Fruit fly (Drosophila melanogaster) whole organism, prepupa: ENCODE results near the gene CG44004.
A peak's percentile ranks its signal among the peaks of the same experiment; 100 is the strongest.

Experiments
- CG10631 ChIP-seq: fragments of 200-800 bp; sonication (Bioruptor generic); optimal IDR thresholded peaks from 2 replicates; lab custom pipeline; 2016; ENCODE audit warnings: missing biosample characterization, missing genetic modification characterization
- CG10669 ChIP-seq: fragments of 200-800 bp; sonication (Bioruptor generic); optimal IDR thresholded peaks from 3 replicates; lab custom pipeline; 2018; ENCODE audit warnings: missing biosample characterization, mild to moderate bottlenecking, missing genetic modification characterization, moderate library complexity
- CG11762 ChIP-seq: fragments of 200-800 bp; sonication (Bioruptor generic); optimal IDR thresholded peaks from 3 replicates; lab custom pipeline; 2016; ENCODE audit warnings: missing biosample characterization, missing genetic modification characterization; ENCODE audit not compliant: insufficient read depth
- CG11902 ChIP-seq: fragments of 200-800 bp; sonication (Bioruptor generic); optimal IDR thresholded peaks from 3 replicates; lab custom pipeline; 2016; ENCODE audit warnings: missing biosample characterization, missing genetic modification characterization
- CG16779 ChIP-seq: fragments of 200-800 bp; sonication (Bioruptor generic); optimal IDR thresholded peaks from 3 replicates; lab custom pipeline; 2017; ENCODE audit warnings: missing biosample characterization, mild to moderate bottlenecking, missing genetic modification characterization
- CG3032 ChIP-seq: fragments of 200-800 bp; optimal IDR thresholded peaks from 2 replicates; lab custom pipeline; 2019; ENCODE audit warnings: missing biosample characterization, mild to moderate bottlenecking, missing genetic modification characterization, moderate library complexity
- CG31627 ChIP-seq: fragments of 200-800 bp; sonication (Bioruptor generic); optimal IDR thresholded peaks from 3 replicates; lab custom pipeline; 2016; ENCODE audit warnings: missing biosample characterization, missing genetic modification characterization
- CG32006 ChIP-seq: fragments of 200-800 bp; sonication (Bioruptor generic); optimal IDR thresholded peaks from 3 replicates; lab custom pipeline; 2017; ENCODE audit warnings: missing biosample characterization, mild to moderate bottlenecking, missing genetic modification characterization
- CG34406 ChIP-seq: fragments of 200-800 bp; sonication (Bioruptor generic); optimal IDR thresholded peaks from 3 replicates; lab custom pipeline; 2016; ENCODE audit warnings: missing biosample characterization, missing genetic modification characterization
- CG3919 ChIP-seq: fragments of 200-800 bp; sonication (Bioruptor generic); optimal IDR thresholded peaks from 3 replicates; lab custom pipeline; 2016; ENCODE audit warnings: missing biosample characterization, missing genetic modification characterization
- CG6808 ChIP-seq: fragments of 200-800 bp; sonication (Bioruptor generic); optimal IDR thresholded peaks from 3 replicates; lab custom pipeline; 2017; ENCODE audit warnings: missing biosample characterization, missing genetic modification characterization, mild to moderate bottlenecking, moderate library complexity, missing genetic modification reagents
- CG8119 ChIP-seq: fragments of 200-800 bp; sonication (Bioruptor generic); IDR thresholded peaks from 3 replicates; pipeline ENCODE4 v1.3.6; 2022; ENCODE audit warnings: missing biosample characterization, missing genetic modification characterization
- CG8319 ChIP-seq: fragments of 200-800 bp; sonication (Bioruptor generic); optimal IDR thresholded peaks from 3 replicates; lab custom pipeline; 2016; ENCODE audit warnings: missing biosample characterization, missing genetic modification characterization
- CG8632 ChIP-seq: fragments of 200-800 bp; sonication (Bioruptor generic); optimal IDR thresholded peaks from 3 replicates; lab custom pipeline; 2016; ENCODE audit warnings: missing biosample characterization, missing genetic modification characterization
- Eip75B ChIP-seq: fragments of 200-800 bp; sonication (Bioruptor generic); optimal IDR thresholded peaks from 3 replicates; lab custom pipeline; 2016; ENCODE audit warnings: missing biosample characterization, missing genetic modification characterization
- Eip78C ChIP-seq: fragments of 200-800 bp; sonication (Bioruptor generic); peaks from one replicate; lab custom pipeline; 2016; ENCODE audit warnings: missing biosample characterization, missing genetic modification characterization
- Eip93F ChIP-seq: fragments of 200-800 bp; sonication (Bioruptor generic); optimal IDR thresholded peaks from 2 replicates; lab custom pipeline; 2016; ENCODE audit warnings: missing biosample characterization, mild to moderate bottlenecking, missing genetic modification characterization
- Ets96B ChIP-seq: fragments of 200-800 bp; optimal IDR thresholded peaks from 2 replicates; lab custom pipeline; 2019; ENCODE audit warnings: missing biosample characterization, mild to moderate bottlenecking, missing genetic modification characterization, moderate library complexity
- Gug ChIP-seq: fragments of 200-800 bp; sonication (Bioruptor generic); IDR thresholded peaks from 2 replicates; pipeline ENCODE4 v1.3.6; 2022; ENCODE audit warnings: missing biosample characterization, missing genetic modification characterization
- Hr38 ChIP-seq: sonication (Bioruptor generic); optimal IDR thresholded peaks from 2 replicates; lab custom pipeline; 2016; ENCODE audit warnings: missing biosample characterization, missing genetic modification characterization
- Hr4 ChIP-seq: fragments of 200-800 bp; sonication (Bioruptor generic); optimal IDR thresholded peaks from 3 replicates; lab custom pipeline; 2016; ENCODE audit warnings: missing biosample characterization, missing genetic modification characterization
- Lpt ChIP-seq: fragments of 200-800 bp; sonication (Bioruptor generic); optimal IDR thresholded peaks from 3 replicates; lab custom pipeline; 2016; ENCODE audit warnings: missing biosample characterization, missing genetic modification characterization
- Met ChIP-seq: fragments of 200-800 bp; sonication (Bioruptor generic); optimal IDR thresholded peaks from 3 replicates; lab custom pipeline; 2016; ENCODE audit warnings: missing biosample characterization, missing genetic modification characterization
- Smox ChIP-seq: fragments of 200-800 bp; sonication (Bioruptor generic); optimal IDR thresholded peaks from 3 replicates; lab custom pipeline; 2016; ENCODE audit warnings: missing biosample characterization, missing genetic modification characterization
- Sox102F ChIP-seq: fragments of 200-800 bp; sonication (Bioruptor generic); optimal IDR thresholded peaks from 2 replicates; lab custom pipeline; 2016; ENCODE audit warnings: missing biosample characterization, mild to moderate bottlenecking, missing genetic modification characterization
- Sox14 ChIP-seq: fragments of 200-800 bp; sonication (Bioruptor generic); optimal IDR thresholded peaks from 3 replicates; lab custom pipeline; 2016; ENCODE audit warnings: missing biosample characterization, missing genetic modification characterization
- acj6 ChIP-seq: fragments of 200-800 bp; sonication (Bioruptor generic); optimal IDR thresholded peaks from 3 replicates; lab custom pipeline; 2016; ENCODE audit warnings: missing biosample characterization, missing genetic modification characterization
- cyc ChIP-seq: fragments of 200-800 bp; sonication (Bioruptor generic); optimal IDR thresholded peaks from 3 replicates; lab custom pipeline; 2016; ENCODE audit warnings: missing biosample characterization, missing genetic modification characterization
- dsx ChIP-seq: fragments of 200-800 bp; optimal IDR thresholded peaks from 3 replicates; lab custom pipeline; 2019; ENCODE audit warnings: missing biosample characterization, mild to moderate bottlenecking, missing genetic modification characterization, moderate library complexity; ENCODE audit not compliant: poor library complexity, severe bottlenecking
- eg ChIP-seq: fragments of 200-800 bp; sonication (Bioruptor generic); IDR thresholded peaks from 3 replicates; pipeline ENCODE4 v1.3.6; 2022; ENCODE audit warnings: missing biosample characterization, missing genetic modification characterization
- fd85E ChIP-seq: fragments of 200-800 bp; sonication (Bioruptor generic); optimal IDR thresholded peaks from 3 replicates; lab custom pipeline; 2016; ENCODE audit warnings: missing biosample characterization, missing genetic modification characterization
- fkh ChIP-seq: fragments of 200-800 bp; sonication (Bioruptor generic); optimal IDR thresholded peaks from 3 replicates; lab custom pipeline; 2017; ENCODE audit warnings: missing biosample characterization, mild to moderate bottlenecking, missing genetic modification characterization, moderate library complexity
- lz ChIP-seq: fragments of 200-800 bp; sonication (Bioruptor generic); optimal IDR thresholded peaks from 3 replicates; lab custom pipeline; 2016; ENCODE audit warnings: missing biosample characterization, missing genetic modification characterization
- net ChIP-seq: fragments of 200-800 bp; sonication (Bioruptor generic); optimal IDR thresholded peaks from 3 replicates; lab custom pipeline; 2016; ENCODE audit warnings: missing biosample characterization, missing genetic modification characterization
- ss ChIP-seq, 2 experiments: fragments of 200-800 bp; sonication (Bioruptor generic); optimal IDR thresholded peaks; 2 replicates in 1 of 2; 3 replicates in 1 of 2; lab custom pipeline; 2017 to 2018; ENCODE audit warnings: mild to moderate bottlenecking in 2 of 2, missing biosample characterization in 2 of 2, missing genetic modification characterization in 2 of 2, moderate library complexity in 1 of 2
- svp ChIP-seq: fragments of 200-800 bp; sonication (Bioruptor generic); peaks from one replicate; lab custom pipeline; 2016; ENCODE audit warnings: missing biosample characterization, missing genetic modification characterization
- topi ChIP-seq: fragments of 200-800 bp; sonication (Bioruptor generic); optimal IDR thresholded peaks from 3 replicates; lab custom pipeline; 2016; ENCODE audit warnings: missing biosample characterization, missing genetic modification characterization
- vri ChIP-seq: fragments of 200-800 bp; sonication (Bioruptor generic); optimal IDR thresholded peaks from 3 replicates; lab custom pipeline; 2016; ENCODE audit warnings: missing biosample characterization, mild to moderate bottlenecking, missing genetic modification characterization

Gene CG44004

DNA sequence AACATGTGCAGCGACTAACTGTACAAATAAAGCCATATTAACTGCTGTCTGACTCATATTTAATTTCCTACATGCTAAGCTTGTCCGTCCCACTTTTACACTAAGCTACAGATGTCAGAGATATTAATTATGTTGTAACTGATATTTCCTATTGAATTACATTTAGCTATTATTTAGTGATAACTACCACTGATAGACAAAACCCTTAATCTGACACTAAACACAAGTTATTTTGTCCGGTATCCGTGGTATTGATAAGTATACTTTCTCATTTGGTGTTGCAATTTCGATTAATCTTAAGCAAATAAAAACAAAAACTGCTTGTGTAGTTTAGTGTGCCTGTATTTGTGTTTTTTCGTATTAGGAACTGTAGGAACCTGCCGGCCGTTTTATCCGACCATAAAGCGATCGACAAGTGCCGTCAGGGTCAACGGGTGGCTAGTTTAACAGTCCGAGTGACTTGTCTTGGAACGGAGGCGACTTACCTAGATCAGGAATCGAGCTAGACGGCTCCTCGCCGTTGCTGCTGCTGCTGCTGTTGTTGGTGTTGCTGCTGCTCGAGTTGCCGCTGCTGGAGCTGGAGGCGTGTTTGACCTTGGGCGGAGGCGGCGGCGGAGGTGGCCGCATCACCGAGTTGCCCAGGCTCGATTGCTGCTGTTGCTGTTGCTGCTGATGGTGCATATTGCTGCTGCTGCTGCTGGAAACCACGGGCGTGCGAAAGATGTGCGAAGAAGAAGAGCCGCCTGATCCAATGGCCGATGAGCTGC lies 15.7 kb downstream of the CG44004 start (continued):
- TF ChIP-seq Ets96B (tag; lab: Kevin White, UChicago) (no peak), CG34406 (GFP tag; lab: Kevin White, UChicago) (no peak), ss (GFP tag; optimal IDR thresholded peaks at IDR 0.05; lab: Kevin White, UChicago) (peak; percentile 27 to 64), CG10631 (GFP tag; lab: Kevin White, UChicago) (peak; percentile 8), CG10669 (GFP tag; lab: Kevin White, UChicago) (peak; percentile 56), CG8632 (peak; percentile 23), CG8319 (GFP tag; lab: Kevin White, UChicago) (no peak), cyc (GFP tag; lab: Kevin White, UChicago) (no peak), fd85E (GFP tag; lab: Kevin White, UChicago) (no peak), CG3919 (GFP tag; lab: Kevin White, UChicago) (no peak), CG11762 (no peak), topi (GFP tag; lab: Kevin White, UChicago) (no peak), Smox (no peak), Gug (GFP tag; lab: Robert Waterston, UW) (no peak), Hr38 (GFP tag; lab: Kevin White, UChicago) (no peak), Hr4 (GFP tag; lab: Kevin White, UChicago) (peak; percentile 11), Met (GFP tag; lab: Kevin White, UChicago) (no peak), net (GFP tag; lab: Kevin White, UChicago) (peak; percentile 27), CG3032 (tag; lab: Kevin White, UChicago) (peak; percentile 56), eg (GFP tag; lab: Robert Waterston, UW) (no peak), Lpt (GFP tag; lab: Kevin White, UChicago) (no peak), CG31627 (GFP tag; lab: Kevin White, UChicago) (no peak), Eip93F (GFP tag; lab: Kevin White, UChicago) (no peak), Eip78C (GFP tag; lab: Kevin White, UChicago) (peak; percentile 83), fkh (no peak), dsx (GFP tag; lab: Kevin White, UChicago) (peak; percentile 55), CG11902 (GFP tag; lab: Kevin White, UChicago) (no peak)

dm6 chr3L:18057033-18057432 lies 16.6 kb downstream of the CG44004 start:
- TF ChIP-seq Eip78C (GFP tag; lab: Kevin White, UChicago) (no peak), CG16779 (tag; lab: Kevin White, UChicago) (no peak), CG3919 (GFP tag; lab: Kevin White, UChicago) (no peak), acj6 (GFP tag; lab: Kevin White, UChicago) (no peak), CG11902 (GFP tag; lab: Kevin White, UChicago) (no peak), Sox102F (GFP tag; lab: Kevin White, UChicago) (no peak), cyc (GFP tag; lab: Kevin White, UChicago) (no peak), lz (GFP tag; lab: Kevin White, UChicago) (no peak), CG31627 (GFP tag; lab: Kevin White, UChicago) (no peak), fkh (peak; percentile 27), CG11762 (no peak), Gug (GFP tag; lab: Robert Waterston, UW) (no peak), CG8119 (GFP tag; lab: Robert Waterston, UW) (no peak), vri (GFP tag; lab: Kevin White, UChicago) (peak; percentile 54)
- TF ChIP-seq, all 60 proteins: peak for 2

dm6 chr3L:18046590-18047158 lies 27.0 kb downstream of the CG44004 start:
- no peak for TF ChIP-seq CG32006 (GFP tag; lab: Kevin White, UChicago)
- TF ChIP-seq Eip75B = peak; percentile 43
- TF ChIP-seq Sox14 = peak; percentile 6
- no peak for TF ChIP-seq Gug (GFP tag; lab: Robert Waterston, UW)
- peak; percentile 51 for TF ChIP-seq Ets96B (tag; lab: Kevin White, UChicago)
- peak; percentile 42 for TF ChIP-seq fkh
- TF ChIP-seq Eip78C (GFP tag; lab: Kevin White, UChicago) = peak; percentile 66
- peak; percentile 8 for TF ChIP-seq dsx (GFP tag; lab: Kevin White, UChicago)
- peak; percentile 44 for TF ChIP-seq vri (GFP tag; lab: Kevin White, UChicago)
- TF ChIP-seq CG10669 (GFP tag; lab: Kevin White, UChicago) = peak; percentile 50
- TF ChIP-seq CG6808 (GFP tag; lab: Kevin White, UChicago) = peak; percentile 15
- TF ChIP-seq svp (GFP tag; lab: Kevin White, UChicago) = peak; percentile 91
- no peak for TF ChIP-seq CG34406 (GFP tag; lab: Kevin White, UChicago)
